Fruit fly (Drosophila melanogaster) whole organism, embryonic: ENCODE results near the gene fkh.

Source experiments
- CG11504 ChIP-seq: fragments of 200-800 bp; sonication (Bioruptor generic); optimal IDR thresholded peaks from 3 replicates; lab custom pipeline; 2019; ENCODE audit warnings: missing biosample characterization, mild to moderate bottlenecking, missing genetic modification characterization, moderate library complexity
- CG12236 ChIP-seq: fragments of 200-800 bp; sonication (Bioruptor generic); optimal IDR thresholded peaks from 2 replicates; lab custom pipeline; 2016; ENCODE audit warnings: missing biosample characterization, missing genetic modification characterization
- CG12299 ChIP-seq: fragments of 200-800 bp; sonication (Bioruptor generic); optimal IDR thresholded peaks from 2 replicates; lab custom pipeline; 2018; ENCODE audit warnings: missing biosample characterization, mild to moderate bottlenecking, missing genetic modification characterization
- CG14667 ChIP-seq: fragments of 200-800 bp; sonication (Bioruptor generic); IDR thresholded peaks from 2 replicates; pipeline ENCODE4 v1.3.6; 2022; ENCODE audit warnings: missing biosample characterization, missing genetic modification characterization
- CG15601 ChIP-seq: fragments of 200-800 bp; sonication (Bioruptor generic); optimal IDR thresholded peaks from 3 replicates; lab custom pipeline; 2019; ENCODE audit warnings: missing biosample characterization, mild to moderate bottlenecking, missing genetic modification characterization, moderate library complexity
- CG16813 ChIP-seq: fragments of 200-800 bp; sonication (Bioruptor generic); IDR thresholded peaks from 3 replicates; pipeline ENCODE4 v1.3.6; 2022; ENCODE audit warnings: missing biosample characterization, missing genetic modification characterization; ENCODE audit not compliant: partially characterized antibody
- CG17186 ChIP-seq: fragments of 200-800 bp; sonication (Bioruptor generic); optimal IDR thresholded peaks from 3 replicates; lab custom pipeline; 2017; ENCODE audit warnings: missing biosample characterization, missing genetic modification reagents, missing genetic modification characterization
- CG17361 ChIP-seq: fragments of 200-800 bp; sonication (Bioruptor generic); IDR thresholded peaks from 3 replicates; pipeline ENCODE4 v1.3.6; 2022; ENCODE audit warnings: missing biosample characterization, missing genetic modification characterization
- CG17802 ChIP-seq: fragments of 200-800 bp; sonication (Bioruptor generic); optimal IDR thresholded peaks from 2 replicates; lab custom pipeline; 2018; ENCODE audit warnings: missing biosample characterization, mild to moderate bottlenecking, missing genetic modification characterization, moderate library complexity
- CG18262 ChIP-seq: fragments of 200-800 bp; optimal IDR thresholded peaks from 3 replicates; lab custom pipeline; 2019; ENCODE audit warnings: missing biosample characterization, mild to moderate bottlenecking, missing genetic modification characterization, moderate library complexity
- CG3065 ChIP-seq: fragments of 200-800 bp; sonication (Bioruptor generic); optimal IDR thresholded peaks from 2 replicates; lab custom pipeline; 2016; ENCODE audit warnings: missing biosample characterization, missing genetic modification characterization
- CG31365 ChIP-seq: fragments of 200-800 bp; sonication (Bioruptor generic); optimal IDR thresholded peaks from 2 replicates; lab custom pipeline; 2018; ENCODE audit warnings: missing biosample characterization, mild to moderate bottlenecking, missing genetic modification characterization
- CG3163 ChIP-seq: fragments of 200-800 bp; sonication (Bioruptor generic); optimal IDR thresholded peaks from 3 replicates; lab custom pipeline; 2016; ENCODE audit warnings: missing biosample characterization, missing genetic modification characterization
- CG33213 ChIP-seq: fragments of 200-800 bp; sonication (Bioruptor generic); optimal IDR thresholded peaks from 3 replicates; lab custom pipeline; 2016; ENCODE audit warnings: missing biosample characterization, missing genetic modification characterization
- CG4328 ChIP-seq: fragments of 200-800 bp; sonication (Bioruptor generic); optimal IDR thresholded peaks from 3 replicates; lab custom pipeline; 2017; ENCODE audit warnings: missing biosample characterization, missing genetic modification reagents, missing genetic modification characterization
- CG4424 ChIP-seq: fragments of 200-800 bp; sonication (Bioruptor generic); optimal IDR thresholded peaks from 3 replicates; lab custom pipeline; 2016; ENCODE audit warnings: missing biosample characterization, missing genetic modification characterization
- CG6683 ChIP-seq: fragments of 200-800 bp; sonication (Bioruptor generic); optimal IDR thresholded peaks from 2 replicates; lab custom pipeline; 2017; ENCODE audit warnings: missing biosample characterization, mild to moderate bottlenecking, missing genetic modification characterization, missing genetic modification reagents
- CG7839 ChIP-seq: fragments of 200-800 bp; sonication (Bioruptor generic); optimal IDR thresholded peaks from 3 replicates; lab custom pipeline; 2018; ENCODE audit warnings: missing biosample characterization, mild to moderate bottlenecking, missing genetic modification characterization, moderate library complexity
- CG8281 ChIP-seq: fragments of 200-800 bp; sonication (Bioruptor generic); optimal IDR thresholded peaks from 2 replicates; lab custom pipeline; 2018; ENCODE audit warnings: missing biosample characterization, mild to moderate bottlenecking, missing genetic modification characterization, moderate library complexity
- CG8388 ChIP-seq: fragments of 200-800 bp; sonication (Bioruptor generic); optimal IDR thresholded peaks from 2 replicates; lab custom pipeline; 2019; ENCODE audit warnings: missing biosample characterization, mild to moderate bottlenecking, missing genetic modification characterization, moderate library complexity
- CG8765 ChIP-seq: fragments of 200-800 bp; sonication (Bioruptor generic); IDR thresholded peaks from 2 replicates; pipeline ENCODE4 v1.3.6; 2022; ENCODE audit warnings: missing biosample characterization, missing genetic modification characterization
- CrebB ChIP-seq: fragments of 200-800 bp; sonication (Bioruptor generic); optimal IDR thresholded peaks from 3 replicates; lab custom pipeline; 2018; ENCODE audit warnings: missing biosample characterization, mild to moderate bottlenecking, missing genetic modification characterization
- Dad ChIP-seq: fragments of 200-800 bp; sonication (Bioruptor generic); optimal IDR thresholded peaks from 3 replicates; lab custom pipeline; 2016; ENCODE audit warnings: missing biosample characterization, missing genetic modification characterization
- E2f1 ChIP-seq: fragments of 200-800 bp; sonication (Bioruptor generic); IDR thresholded peaks from 2 replicates; pipeline ENCODE4 v1.3.6; 2022; ENCODE audit warnings: missing biosample characterization, missing genetic modification characterization
- Gug ChIP-seq: fragments of 200-800 bp; sonication (Bioruptor generic); IDR thresholded peaks from 4 replicates; pipeline ENCODE4 v1.3.6; 2022; ENCODE audit warnings: missing biosample characterization, missing genetic modification characterization
- Hr39 ChIP-seq: fragments of >200 bp; optimal IDR thresholded peaks from 2 replicates; lab custom pipeline; 2017
- MBD-R2 ChIP-seq: fragments of 200-800 bp; sonication (Bioruptor generic); IDR thresholded peaks from 2 replicates; pipeline ENCODE4 v1.3.6; 2022; ENCODE audit warnings: missing biosample characterization, missing genetic modification characterization
- Meics ChIP-seq: fragments of 200-800 bp; sonication (Bioruptor generic); optimal IDR thresholded peaks from 2 replicates; lab custom pipeline; 2017; ENCODE audit warnings: missing biosample characterization, mild to moderate bottlenecking, missing genetic modification characterization
- Myb ChIP-seq: fragments of 200-800 bp; sonication (Bioruptor generic); optimal IDR thresholded peaks from 2 replicates; lab custom pipeline; 2016; ENCODE audit warnings: missing biosample characterization, missing genetic modification characterization
- Nf-YC ChIP-seq: fragments of 200-800 bp; optimal IDR thresholded peaks from 3 replicates; lab custom pipeline; 2019; ENCODE audit warnings: missing biosample characterization, mild to moderate bottlenecking, missing genetic modification characterization, moderate library complexity
- Oaz ChIP-seq: fragments of 200-800 bp; sonication (Bioruptor generic); IDR thresholded peaks from 2 replicates; pipeline ENCODE4 v1.3.6; 2022; ENCODE audit warnings: missing biosample characterization, missing genetic modification characterization
- Scr ChIP-seq: fragments of 200-800 bp; sonication (Bioruptor generic); IDR thresholded peaks from 2 replicates; pipeline ENCODE4 v1.3.6; 2022; ENCODE audit warnings: missing biosample characterization, missing genetic modification characterization; ENCODE audit not compliant: partially characterized antibody
- Sox102F ChIP-seq: fragments of 200-800 bp; sonication (Bioruptor generic); optimal IDR thresholded peaks from 2 replicates; lab custom pipeline; 2018; ENCODE audit warnings: missing biosample characterization, mild to moderate bottlenecking, missing genetic modification characterization, moderate library complexity
- Sry-δ ChIP-seq: fragments of 200-800 bp; sonication (Bioruptor generic); optimal IDR thresholded peaks from 2 replicates; lab custom pipeline; 2016; ENCODE audit warnings: missing biosample characterization, missing genetic modification characterization
- ab ChIP-seq: fragments of 200-800 bp; sonication (Bioruptor generic); optimal IDR thresholded peaks from 2 replicates; lab custom pipeline; 2016; ENCODE audit warnings: missing biosample characterization, missing genetic modification characterization
- ara ChIP-seq: fragments of 200-800 bp; sonication (Bioruptor generic); IDR thresholded peaks from 2 replicates; pipeline ENCODE4 v1.3.6; 2022; ENCODE audit warnings: missing biosample characterization, missing genetic modification characterization
- fru ChIP-seq: fragments of >200 bp; optimal IDR thresholded peaks from 2 replicates; lab custom pipeline; 2017
- gsb-n ChIP-seq: fragments of 200-800 bp; sonication (Bioruptor generic); optimal IDR thresholded peaks from 3 replicates; lab custom pipeline; 2018; ENCODE audit warnings: missing biosample characterization, mild to moderate bottlenecking, missing genetic modification characterization
- h ChIP-seq: fragments of >200 bp; optimal IDR thresholded peaks from 2 replicates; lab custom pipeline; 2017
- ham ChIP-seq: fragments of 200-800 bp; sonication (Bioruptor generic); IDR thresholded peaks from 2 replicates; pipeline ENCODE4 v1.3.6; 2022; ENCODE audit warnings: missing biosample characterization, missing genetic modification characterization
- hth ChIP-seq: fragments of >200 bp; optimal IDR thresholded peaks from 2 replicates; lab custom pipeline; 2017; ENCODE audit warnings: inconsistent platforms
- ind ChIP-seq: fragments of 200-800 bp; sonication (Bioruptor generic); optimal IDR thresholded peaks from 3 replicates; lab custom pipeline; 2016; ENCODE audit warnings: missing biosample characterization, missing genetic modification characterization
- jumu ChIP-seq: fragments of 200-800 bp; sonication (Bioruptor generic); optimal IDR thresholded peaks from 3 replicates; lab custom pipeline; 2016; ENCODE audit warnings: missing biosample characterization, missing genetic modification characterization
- kay ChIP-seq: fragments of 200-800 bp; sonication (Bioruptor generic); optimal IDR thresholded peaks from 2 replicates; lab custom pipeline; 2016; ENCODE audit warnings: missing biosample characterization, missing genetic modification characterization
- mld ChIP-seq: fragments of 200-800 bp; sonication (Bioruptor generic); IDR thresholded peaks from 3 replicates; pipeline ENCODE4 v1.3.6; 2022; ENCODE audit warnings: missing biosample characterization, missing genetic modification characterization; ENCODE audit not compliant: partially characterized antibody
- nom ChIP-seq: fragments of 200-800 bp; sonication (Bioruptor generic); optimal IDR thresholded peaks from 2 replicates; lab custom pipeline; 2017; ENCODE audit warnings: missing biosample characterization, missing genetic modification characterization, mild to moderate bottlenecking, moderate library complexity, missing genetic modification reagents
- peb ChIP-seq: fragments of 200-800 bp; sonication (Bioruptor generic); IDR thresholded peaks from 2 replicates; pipeline ENCODE4 v1.3.6; 2022; ENCODE audit warnings: missing biosample characterization, missing genetic modification characterization
- ranshi ChIP-seq: fragments of 200-800 bp; sonication (Bioruptor generic); IDR thresholded peaks from 2 replicates; pipeline ENCODE4 v1.3.6; 2022; ENCODE audit warnings: missing biosample characterization, missing genetic modification characterization
- stwl ChIP-seq: fragments of 200-800 bp; sonication (Bioruptor generic); optimal IDR thresholded peaks from 3 replicates; lab custom pipeline; 2018; ENCODE audit warnings: missing biosample characterization, mild to moderate bottlenecking, missing genetic modification characterization, moderate library complexity
- tin ChIP-seq: fragments of 200-800 bp; sonication (Bioruptor generic); optimal IDR thresholded peaks from 3 replicates; lab custom pipeline; 2016; ENCODE audit warnings: missing biosample characterization, missing genetic modification characterization
- tio ChIP-seq: fragments of 200-800 bp; sonication (Bioruptor generic); optimal IDR thresholded peaks from 2 replicates; lab custom pipeline; 2017; ENCODE audit warnings: missing biosample characterization, missing genetic modification characterization, inconsistent platforms
- twi ChIP-seq: fragments of 200-800 bp; optimal IDR thresholded peaks from 2 replicates; lab custom pipeline; 2019; ENCODE audit warnings: missing biosample characterization, mild to moderate bottlenecking, missing genetic modification characterization, moderate library complexity
- vnd ChIP-seq: fragments of 200-800 bp; sonication (Bioruptor generic); IDR thresholded peaks from 3 replicates; pipeline ENCODE4 v1.3.6; 2022; ENCODE audit warnings: missing biosample characterization, missing genetic modification characterization; ENCODE audit not compliant: partially characterized antibody

Gene fkh

DNA sequence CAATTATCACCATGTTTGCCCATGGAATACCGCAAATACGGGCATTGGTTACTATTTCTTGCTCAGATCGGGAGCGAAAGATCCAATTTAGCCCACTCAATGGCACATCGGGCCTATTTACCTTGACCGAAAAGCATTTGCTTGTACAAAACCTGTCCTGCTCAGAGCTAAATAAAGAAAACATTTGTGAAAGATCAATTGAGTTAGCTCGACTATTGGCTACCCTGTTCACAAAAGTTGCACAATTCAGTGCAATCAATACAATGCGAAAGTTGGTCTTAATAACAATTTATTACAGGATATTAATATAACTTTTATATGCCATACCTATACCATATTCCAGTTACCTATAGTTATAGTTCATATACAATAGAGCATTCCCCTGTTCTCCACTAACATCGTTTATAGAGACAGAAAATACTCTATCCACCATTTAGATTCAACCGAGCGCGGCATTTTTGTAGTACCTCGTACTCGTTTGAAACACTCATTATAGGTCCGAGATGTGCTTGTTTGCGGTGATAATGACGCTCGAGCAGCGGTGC, 22.3 kb downstream of the fkh start:
- TF ChIP-seq Sox102F = peak; percentile 2
- TF ChIP-seq CG17361 (GFP tag; lab: Robert Waterston, UW) = no peak
- TF ChIP-seq CG11504 (tag; lab: Kevin White, UChicago) = peak; percentile 6
- TF ChIP-seq twi (tag; lab: Kevin White, UChicago) = no peak
- no peak for TF ChIP-seq CG8765 (GFP tag; lab: Robert Waterston, UW)
- no peak for TF ChIP-seq Sry-δ
- no peak for TF ChIP-seq peb (GFP tag; lab: Robert Waterston, UW)
- no peak for TF ChIP-seq CG6683 (GFP tag; lab: Kevin White, UChicago)
- TF ChIP-seq CG18262 = peak; percentile 4
- TF ChIP-seq CG31365 (tag; lab: Kevin White, UChicago) = no peak
- TF ChIP-seq CG12236 (GFP tag; lab: Kevin White, UChicago) = no peak
- TF ChIP-seq CG7839 (tag; lab: Kevin White, UChicago) = peak; percentile 6
- no peak for TF ChIP-seq Nf-YC (tag; lab: Kevin White, UChicago)
- no peak for TF ChIP-seq jumu (GFP tag; lab: Kevin White, UChicago)
- TF ChIP-seq ab (GFP tag; lab: Kevin White, UChicago) = no peak
- no peak for TF ChIP-seq CG8388 (GFP tag; lab: Kevin White, UChicago)
- no peak for TF ChIP-seq E2f1 (GFP tag; lab: Robert Waterston, UW)
- no peak for TF ChIP-seq CG4424 (GFP tag; lab: Kevin White, UChicago)
- no peak for TF ChIP-seq ind (GFP tag; lab: Kevin White, UChicago)
- TF ChIP-seq mld (GFP tag; lab: Robert Waterston, UW) = no peak
- no peak for TF ChIP-seq MBD-R2 (GFP tag; lab: Robert Waterston, UW)
- TF ChIP-seq CG33213 (GFP tag; lab: Kevin White, UChicago) = no peak
- TF ChIP-seq CG16813 (GFP tag; lab: Robert Waterston, UW) = peak; percentile 58; the same call in 2 of the 3 replicates
- TF ChIP-seq CG17802 (tag; lab: Kevin White, UChicago) = no peak
- no peak for TF ChIP-seq Scr (GFP tag; lab: Robert Waterston, UW)
- no peak for TF ChIP-seq ara (GFP tag; lab: Robert Waterston, UW)
- TF ChIP-seq Meics (GFP tag; lab: Kevin White, UChicago) = no peak
- TF ChIP-seq stwl (tag; lab: Kevin White, UChicago) = no peak
- no peak for TF ChIP-seq CG4328
- no peak for TF ChIP-seq gsb-n
- TF ChIP-seq CG14667 (GFP tag; lab: Robert Waterston, UW) = no peak
- no peak for TF ChIP-seq Myb (GFP tag; lab: Kevin White, UChicago)
- TF ChIP-seq nom = no peak
- TF ChIP-seq fru (lab: Kevin White, UChicago) = no peak
- TF ChIP-seq tin (GFP tag; lab: Kevin White, UChicago) = no peak
- no peak for TF ChIP-seq CG3163 (GFP tag; lab: Kevin White, UChicago)
- TF ChIP-seq CG15601 (tag; lab: Kevin White, UChicago) = no peak
- no peak for TF ChIP-seq ranshi (GFP tag; lab: Robert Waterston, UW)
- no peak for TF ChIP-seq kay (GFP tag; lab: Kevin White, UChicago)
- 0 out of 3 replicates have a peak, but pooled peaks have one; percentile 11 for TF ChIP-seq vnd (GFP tag; lab: Robert Waterston, UW)
- no peak for TF ChIP-seq CrebB (tag; lab: Kevin White, UChicago)
- no peak for TF ChIP-seq CG3065
- TF ChIP-seq CG17186 = no peak
- TF ChIP-seq ham (GFP tag; lab: Robert Waterston, UW) = no peak
- TF ChIP-seq tio (GFP tag; lab: Kevin White, UChicago) = no peak
- no peak for TF ChIP-seq CG8281
- no peak for TF ChIP-seq Oaz (GFP tag; lab: Robert Waterston, UW)
- no peak for TF ChIP-seq Dad (GFP tag; lab: Kevin White, UChicago)
- no peak for TF ChIP-seq Gug
- no peak for TF ChIP-seq h (lab: Kevin White, UChicago)
- TF ChIP-seq Hr39 = no peak
- no peak for TF ChIP-seq hth (lab: Kevin White, UChicago)
- no peak for TF ChIP-seq CG12299
